Fruit fly (Drosophila melanogaster): Measurements from ENCODE around the gene CG13083.

The CG13083 gene

dm6 chr2L:19512184-19512583, 24.9 kb downstream of the CG13083 start:
- TF ChIP-seq Ets65A (GFP tag) (peak; percentile 91), CG3065 (GFP tag; optimal IDR thresholded peaks at IDR 0.05) (no peak), Sin3A (optimal IDR thresholded peaks at IDR 0.05) (no peak), CG18011 (GFP tag; optimal IDR thresholded peaks at IDR 0.05) (no peak), Hr39 (optimal IDR thresholded peaks at IDR 0.05) (no peak), zfh1 (GFP tag; IDR thresholded peaks at IDR 0.05) (no peak), CG12391 (tag; optimal IDR thresholded peaks at IDR 0.05) (no peak), bbx (GFP tag; IDR thresholded peaks at IDR 0.05; ENCODE audit: partially characterized antibody) (no peak)

- no peak for TF ChIP-seq Sry-β (GFP tag; optimal IDR thresholded peaks at IDR 0.05)
- TF ChIP-seq CG7786 (GFP tag; optimal IDR thresholded peaks at IDR 0.05): no peak
- TF ChIP-seq Xrp1 (GFP tag; IDR thresholded peaks at IDR 0.05): no peak
- no peak for TF ChIP-seq CG18599 (GFP tag; optimal IDR thresholded peaks at IDR 0.05)
- TF ChIP-seq ewg (GFP tag; optimal IDR thresholded peaks at IDR 0.05): peak; percentile 80
- TF ChIP-seq CG32767 (GFP tag; IDR thresholded peaks at IDR 0.05): no peak
- TF ChIP-seq Max (GFP tag; optimal IDR thresholded peaks at IDR 0.05): no peak
- no peak for TF ChIP-seq pnt (GFP tag; optimal IDR thresholded peaks at IDR 0.05)
- TF ChIP-seq row (GFP tag; IDR thresholded peaks at IDR 0.05): no peak
- no peak for TF ChIP-seq bsh (GFP tag; optimal IDR thresholded peaks at IDR 0.05)
- no peak for TF ChIP-seq Asciz (GFP tag; optimal IDR thresholded peaks at IDR 0.05)
- no peak for TF ChIP-seq ttk (GFP tag; IDR thresholded peaks at IDR 0.05)
- TF ChIP-seq crp (GFP tag; optimal IDR thresholded peaks at IDR 0.05): peak in 1 of 2 experiments; percentile 9
- no peak for TF ChIP-seq CG17568 (GFP tag; optimal IDR thresholded peaks at IDR 0.05)
- TF ChIP-seq CG16863 (GFP tag; optimal IDR thresholded peaks at IDR 0.05): no peak
- TF ChIP-seq Nf-YB (GFP tag; optimal IDR thresholded peaks at IDR 0.05): no peak
- TF ChIP-seq pzg (GFP tag; optimal IDR thresholded peaks at IDR 0.05): no peak
- no peak for TF ChIP-seq toy (GFP tag; IDR thresholded peaks at IDR 0.05)
- TF ChIP-seq tx (GFP tag; optimal IDR thresholded peaks at IDR 0.05): no peak
- no peak for TF ChIP-seq CG9797 (GFP tag; optimal IDR thresholded peaks at IDR 0.05)
- no peak for TF ChIP-seq Dek (tag; optimal IDR thresholded peaks at IDR 0.05)
- TF ChIP-seq CG4707 (GFP tag; optimal IDR thresholded peaks at IDR 0.05): no peak
- no peak for TF ChIP-seq CG30020 (tag; optimal IDR thresholded peaks at IDR 0.05)
- TF ChIP-seq CG4820 (GFP tag; optimal IDR thresholded peaks at IDR 0.05): no peak
- no peak for TF ChIP-seq CG11695 (GFP tag; IDR thresholded peaks at IDR 0.05)
- no peak for TF ChIP-seq Hey (tag; optimal IDR thresholded peaks at IDR 0.05)
- TF ChIP-seq CG13624 (GFP tag; optimal IDR thresholded peaks at IDR 0.05): no peak
- TF ChIP-seq CG1233 (GFP tag; optimal IDR thresholded peaks at IDR 0.05): no peak
- TF ChIP-seq lmd (GFP tag; IDR thresholded peaks at IDR 0.05): no peak
- TF ChIP-seq jumu (GFP tag; optimal IDR thresholded peaks at IDR 0.05): no peak
- TF ChIP-seq mirr (GFP tag; optimal IDR thresholded peaks at IDR 0.05): no peak
- TF ChIP-seq bowl (GFP tag; IDR thresholded peaks at IDR 0.05): no peak
- TF ChIP-seq crol (GFP tag; IDR thresholded peaks at IDR 0.05): no peak
- no peak for TF ChIP-seq CG2712 (tag; optimal IDR thresholded peaks at IDR 0.05)
- peak; percentile 16; the same call in 1 of the 2 replicates for TF ChIP-seq seq (GFP tag; IDR thresholded peaks at IDR 0.05)
- no peak for TF ChIP-seq CG18011 (GFP tag; optimal IDR thresholded peaks at IDR 0.05)
- TF ChIP-seq Med (GFP tag): peak; percentile 53
- TF ChIP-seq Sry-δ (GFP tag; optimal IDR thresholded peaks at IDR 0.05): no peak
- TF ChIP-seq HmgZ (tag; optimal IDR thresholded peaks at IDR 0.05): no peak
- peak in 1 of 2 experiments; percentile 79 for TF ChIP-seq Pdp1 (GFP tag; optimal IDR thresholded peaks at IDR 0.05)
These were observed 28.8 kb downstream of the CG13083 start for dm6 chr2L:19516062-19516461.

Measured in whole organism, embryonic.